Worm (Caenorhabditis elegans) whole organism, mixed stage, embryonic: Measurements from ENCODE around the gene cfz-2.

Experiments
- blmp-1 ChIP-seq: fragments of 150-350 bp; optimal IDR thresholded peaks from 2 replicates; lab custom pipeline; 2014; ENCODE audit warnings: missing biosample characterization, missing genetic modification characterization
- ceh-83 ChIP-seq: fragments of 200-800 bp; sonication (Bioruptor generic); optimal IDR thresholded peaks from 2 replicates; lab custom pipeline; 2018; ENCODE audit warnings: mild to moderate bottlenecking, missing genetic modification characterization, missing compliant biosample characterization
- elt-3 ChIP-seq: fragments of 150-350 bp; optimal IDR thresholded peaks from 2 replicates; lab custom pipeline; 2014; ENCODE audit warnings: missing biosample characterization, missing genetic modification characterization
- lsy-2 ChIP-seq: fragments of 150-350 bp; optimal IDR thresholded peaks from 2 replicates; lab custom pipeline; 2014; ENCODE audit warnings: missing biosample characterization, missing genetic modification characterization
- nhr-12 ChIP-seq: fragments of 150-350 bp; optimal IDR thresholded peaks from 2 replicates; lab custom pipeline; 2014; ENCODE audit warnings: missing biosample characterization, missing genetic modification characterization
- nhr-28 ChIP-seq: fragments of 150-350 bp; optimal IDR thresholded peaks from 2 replicates; lab custom pipeline; 2014; ENCODE audit warnings: missing biosample characterization, missing genetic modification characterization
- pha-4 ChIP-seq: fragments of 150-350 bp; optimal IDR thresholded peaks from 2 replicates; lab custom pipeline; 2018; ENCODE audit warnings: missing biosample characterization, missing genetic modification reagents, missing genetic modification characterization
- snpc-4 ChIP-seq: fragments of 150-350 bp; optimal IDR thresholded peaks from 2 replicates; lab custom pipeline; 2014; ENCODE audit warnings: missing biosample characterization, missing genetic modification characterization
- unc-62 ChIP-seq: fragments of 150-350 bp; optimal IDR thresholded peaks from 2 replicates; lab custom pipeline; 2014; ENCODE audit warnings: missing biosample characterization, missing genetic modification reagents, missing genetic modification characterization

DNA sequence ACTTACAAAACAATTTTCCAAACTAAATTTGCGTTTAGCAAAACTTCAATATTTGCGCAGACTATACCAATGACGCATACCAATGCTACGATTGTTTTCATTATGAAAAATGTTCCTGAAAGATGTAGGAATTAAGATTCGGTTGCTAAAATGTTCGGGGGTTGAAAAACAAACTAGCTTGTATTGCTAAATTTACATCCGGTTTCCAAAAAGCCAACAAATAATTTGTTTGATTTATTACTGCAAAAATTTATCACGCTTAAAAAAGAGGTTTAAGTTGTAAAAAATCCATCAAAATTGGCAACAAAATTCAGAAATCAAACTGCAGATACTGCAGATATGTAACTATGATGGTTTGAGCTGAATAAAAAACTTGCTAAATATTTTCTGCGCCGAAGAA, 35.7 kb upstream of the cfz-2 start, which contains the start of gene srbc-30:
- TF ChIP-seq elt-3 (tag; lab: Kevin White, UChicago) (no peak), unc-62 (GFP tag; lab: Kevin White, UChicago) (no peak), lsy-2 (tag; lab: Kevin White, UChicago) (no peak), snpc-4 (no peak), nhr-28 (no peak), blmp-1 (no peak), ceh-83 (GFP tag; lab: Kevin White, UChicago) (no peak), pha-4 (no peak), nhr-12 (tag; lab: Kevin White, UChicago) (no peak)
